Fruit fly (Drosophila melanogaster): Measurements from ENCODE around the gene CG11584.

Gene CG11584

DNA sequence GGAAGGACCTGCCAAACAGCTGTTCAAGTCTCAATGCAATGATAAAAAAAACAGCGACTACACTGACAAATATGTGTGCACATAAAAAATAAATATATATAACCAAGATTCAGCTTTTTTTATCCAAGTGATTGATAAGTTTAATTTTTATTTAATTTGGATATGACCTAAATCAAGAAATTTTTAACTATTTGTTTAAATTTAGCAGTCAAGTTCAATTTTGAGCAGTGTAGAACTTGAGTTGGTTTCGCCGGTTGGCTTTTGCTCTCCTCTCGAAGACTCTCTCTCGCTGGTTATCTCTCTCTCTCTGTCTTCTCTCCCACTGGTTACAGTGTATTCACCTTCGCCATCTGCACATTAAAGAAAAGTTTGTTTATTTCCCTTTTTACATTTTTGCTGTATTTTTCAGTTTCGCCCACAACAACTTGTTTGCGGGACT, 37.2 kb downstream of the CG11584 start:
- TF ChIP-seq CoRest (tag; optimal IDR thresholded peaks at IDR 0.05) (peak; percentile 90), D (optimal IDR thresholded peaks at IDR 0.05) (no peak), D (GFP tag; optimal IDR thresholded peaks at IDR 0.05) (peak; percentile 78), Hand (GFP tag; optimal IDR thresholded peaks at IDR 0.05) (peak; percentile 70), Jarid2 (GFP tag; optimal IDR thresholded peaks at IDR 0.05) (peak; percentile 51), CG16863 (GFP tag; optimal IDR thresholded peaks at IDR 0.05) (peak; percentile 71), run (tag; optimal IDR thresholded peaks at IDR 0.05) (peak; percentile 82), rib (GFP tag; IDR thresholded peaks at IDR 0.05) (peak; percentile 69), CG8089 (GFP tag; optimal IDR thresholded peaks at IDR 0.05) (peak; percentile 40), repo (GFP tag; optimal IDR thresholded peaks at IDR 0.05) (peak; percentile 35), CG14710 (tag; optimal IDR thresholded peaks at IDR 0.05) (peak; percentile 87), klu (GFP tag; IDR thresholded peaks at IDR 0.05) (peak; percentile 66; the same call in 1 of the 2 replicates), CG8388 (GFP tag; optimal IDR thresholded peaks at IDR 0.05) (peak; percentile 89), E2f1 (GFP tag; IDR thresholded peaks at IDR 0.05) (peak; percentile 84), luna (GFP tag; optimal IDR thresholded peaks at IDR 0.05) (peak; percentile 19), vvl (GFP tag; IDR thresholded peaks at IDR 0.05) (peak; percentile 94), Fer3 (tag; optimal IDR thresholded peaks at IDR 0.05) (peak; percentile 89), CG5180 (GFP tag; optimal IDR thresholded peaks at IDR 0.05) (peak; percentile 53), CG1529 (GFP tag; optimal IDR thresholded peaks at IDR 0.05) (peak; percentile 64), CHES-1-like (GFP tag; optimal IDR thresholded peaks at IDR 0.05) (peak; percentile 42), TFAM (GFP tag; optimal IDR thresholded peaks at IDR 0.05) (no peak), chm (GFP tag; IDR thresholded peaks at IDR 0.05) (peak; percentile 76; the same call in 1 of the 2 replicates), CG4707 (GFP tag; optimal IDR thresholded peaks at IDR 0.05) (peak; percentile 44), gsb-n (tag; optimal IDR thresholded peaks at IDR 0.05) (peak; percentile 89), NFAT (GFP tag; IDR thresholded peaks at IDR 0.05) (peak; percentile 55; the same call in 1 of the 2 replicates), vfl (GFP tag; optimal IDR thresholded peaks at IDR 0.05) (peak; percentile 66), HmgZ (tag; optimal IDR thresholded peaks at IDR 0.05) (peak; percentile 79), nau (GFP tag; optimal IDR thresholded peaks at IDR 0.05) (peak; percentile 81), fd102C (GFP tag; optimal IDR thresholded peaks at IDR 0.05) (peak; percentile 23), CG6654 (GFP tag; optimal IDR thresholded peaks at IDR 0.05) (peak; percentile 45), emc (GFP tag; optimal IDR thresholded peaks at IDR 0.05) (peak; percentile 57), CG30020 (tag; optimal IDR thresholded peaks at IDR 0.05) (peak; percentile 51), CG9609 (GFP tag; optimal IDR thresholded peaks at IDR 0.05) (peak; percentile 70), CG30431 (GFP tag; optimal IDR thresholded peaks at IDR 0.05) (peak; percentile 70), Usf (GFP tag; optimal IDR thresholded peaks at IDR 0.05) (peak; percentile 61), hkb (optimal IDR thresholded peaks at IDR 0.05) (no peak), hkb (GFP tag; IDR thresholded peaks at IDR 0.05) (peak; percentile 93), ems (GFP tag; optimal IDR thresholded peaks at IDR 0.05) (peak; percentile 44), Sry-δ (GFP tag; optimal IDR thresholded peaks at IDR 0.05) (peak; percentile 26), Mad (GFP tag; optimal IDR thresholded peaks at IDR 0.05) (peak; percentile 28), MTF-1 (GFP tag; optimal IDR thresholded peaks at IDR 0.05; ENCODE audit: borderline replicate concordance) (peak; percentile 71), Hr78 (GFP tag; optimal IDR thresholded peaks at IDR 0.05) (peak in 1 of 2 experiments; percentile 53), CG6854 (GFP tag; optimal IDR thresholded peaks at IDR 0.05) (peak; percentile 80), mirr (GFP tag; optimal IDR thresholded peaks at IDR 0.05) (no peak), pum (GFP tag; optimal IDR thresholded peaks at IDR 0.05) (peak; percentile 69), tio (GFP tag; optimal IDR thresholded peaks at IDR 0.05) (peak; percentile 78), NK7.1 (GFP tag; optimal IDR thresholded peaks at IDR 0.05) (peak; percentile 15), Bteb2 (GFP tag; optimal IDR thresholded peaks at IDR 0.05) (peak; percentile 82), CG4424 (GFP tag; optimal IDR thresholded peaks at IDR 0.05) (peak; percentile 91), Hr3 (GFP tag; optimal IDR thresholded peaks at IDR 0.05) (peak; percentile 87), MESR4 (GFP tag; optimal IDR thresholded peaks at IDR 0.05) (no peak)
